Worm (Caenorhabditis elegans) whole organism, L4/young adult: ENCODE results near the gene T27C5.10.

Experiments used
- W03F9.2 ChIP-seq: fragments of 150-350 bp; optimal IDR thresholded peaks from 2 replicates; lab custom pipeline; 2014; ENCODE audit warnings: missing biosample characterization, missing genetic modification characterization
- dao-5 ChIP-seq: sonication (generic microtip); optimal IDR thresholded peaks from 2 replicates; lab custom pipeline; 2016; ENCODE audit warnings: missing genotype, missing genetic modification characterization, moderate library complexity, missing compliant biosample characterization
- him-1 ChIP-seq: sonication (generic microtip); optimal IDR thresholded peaks from 2 replicates; lab custom pipeline; 2016; ENCODE audit warnings: missing genotype, missing genetic modification reagents, missing genetic modification characterization, missing compliant biosample characterization

- TF ChIP-seq W03F9.2 (tag; lab: Kevin White, UChicago): no peak
- no peak for TF ChIP-seq him-1 (tag; lab: Kevin White, UChicago)
- no peak for TF ChIP-seq dao-5
Observed at ce11 chrV:17449836-17450235, 19.9 kb upstream of the T27C5.10 start.
